Worm (Caenorhabditis elegans) whole organism, L4 larva: ENCODE measurements around the gene ZC317.6.

Experiments used
- F10B5.3 ChIP-seq: sonication (generic microtip); optimal IDR thresholded peaks from 2 replicates; lab custom pipeline; 2016; ENCODE audit warnings: mild to moderate bottlenecking, missing genetic modification characterization, missing compliant biosample characterization
- F37D6.2 ChIP-seq: sonication (generic microtip); optimal IDR thresholded peaks from 2 replicates; lab custom pipeline; 2016; ENCODE audit warnings: mild to moderate bottlenecking, missing genetic modification characterization, missing compliant biosample characterization
- F44E2.7 ChIP-seq: fragments of 200-800 bp; sonication (Bioruptor generic); IDR thresholded peaks from 2 replicates; pipeline ENCODE4 v2.1.2; 2022; ENCODE audit warnings: missing genetic modification characterization, missing compliant biosample characterization
- F49E8.2 ChIP-seq: sonication (generic microtip); optimal IDR thresholded peaks from 2 replicates; lab custom pipeline; 2016; ENCODE audit warnings: missing compliant biosample characterization, mild to moderate bottlenecking, missing genetic modification characterization, borderline replicate concordance
- T20F7.1 ChIP-seq: fragments of 200-800 bp; sonication (Bioruptor generic); optimal IDR thresholded peaks from 2 replicates; lab custom pipeline; 2018; ENCODE audit warnings: mild to moderate bottlenecking, missing genetic modification characterization, missing compliant biosample characterization
- T26A8.4 ChIP-seq: fragments of 200-800 bp; sonication (Bioruptor generic); IDR thresholded peaks from 2 replicates; pipeline ENCODE4 v1.3.6; 2022; ENCODE audit warnings: missing genetic modification characterization, missing compliant biosample characterization
- Y48G9A.11 ChIP-seq: fragments of 200-800 bp; sonication (Bioruptor generic); IDR thresholded peaks from 2 replicates; pipeline ENCODE4 v1.3.6; 2022; ENCODE audit warnings: missing genetic modification reagents, missing genetic modification characterization, missing compliant biosample characterization
- Y75B8A.6 ChIP-seq: fragments of 200-800 bp; sonication (Bioruptor generic); IDR thresholded peaks from 2 replicates; pipeline ENCODE4 v1.3.6; 2022; ENCODE audit warnings: missing genetic modification reagents, missing genetic modification characterization, missing compliant biosample characterization
- ama-1 ChIP-seq: fragments of 150-350 bp; optimal IDR thresholded peaks from 2 replicates; lab custom pipeline; 2014; ENCODE audit warnings: inconsistent platforms, mixed read lengths
- arid-1 ChIP-seq: fragments of 200-800 bp; sonication (Bioruptor generic); conservative IDR thresholded peaks from 2 replicates; pipeline ENCODE4 v1.3.6; 2022; ENCODE audit warnings: missing genetic modification reagents, missing genetic modification characterization, missing compliant biosample characterization
- attf-4 ChIP-seq: sonication (generic microtip); optimal IDR thresholded peaks from 3 replicates; lab custom pipeline; 2017; ENCODE audit warnings: missing biosample characterization, missing genetic modification characterization
- ceh-32 ChIP-seq: sonication (generic microtip); optimal IDR thresholded peaks from 2 replicates; lab custom pipeline; 2016; ENCODE audit warnings: mild to moderate bottlenecking, missing genetic modification characterization, missing compliant biosample characterization; ENCODE audit not compliant: poor library complexity
- ceh-62 ChIP-seq: sonication (generic microtip); optimal IDR thresholded peaks from 2 replicates; lab custom pipeline; 2017; ENCODE audit warnings: missing biosample characterization, missing genetic modification characterization
- ces-1 ChIP-seq: fragments of 150-350 bp; sonication (generic microtip); optimal IDR thresholded peaks from 4 replicates; lab custom pipeline; 2014; ENCODE audit warnings: missing biosample characterization, missing genetic modification reagents, missing genetic modification characterization
- ctbp-1 ChIP-seq: fragments of 200-800 bp; sonication (Bioruptor generic); IDR thresholded peaks from 2 replicates; pipeline ENCODE4 v1.3.6; 2022; ENCODE audit warnings: missing genetic modification reagents, missing genetic modification characterization, missing compliant biosample characterization
- daf-19 ChIP-seq: fragments of 200-800 bp; sonication (Bioruptor generic); conservative IDR thresholded peaks from 2 replicates; pipeline ENCODE4 v1.3.6; 2022; ENCODE audit warnings: missing genetic modification characterization, missing compliant biosample characterization
- dmd-6 ChIP-seq: fragments of 200-800 bp; sonication (Bioruptor generic); IDR thresholded peaks from 2 replicates; pipeline ENCODE4 v1.3.6; 2022; ENCODE audit warnings: missing genetic modification reagents, missing genetic modification characterization, missing compliant biosample characterization
- dmd-8 ChIP-seq: fragments of 200-800 bp; sonication (Bioruptor generic); IDR thresholded peaks from 2 replicates; pipeline ENCODE4 v1.3.6; 2022; ENCODE audit warnings: missing genetic modification characterization, missing compliant biosample characterization
- dpl-1 ChIP-seq: fragments of 150-350 bp; optimal IDR thresholded peaks from 2 replicates; lab custom pipeline; 2014; ENCODE audit warnings: missing biosample characterization, missing genetic modification reagents, missing genetic modification characterization
- egl-43 ChIP-seq: fragments of 200-800 bp; sonication (Bioruptor generic); IDR thresholded peaks from 2 replicates; pipeline ENCODE4 v1.3.6; 2022; ENCODE audit warnings: missing genetic modification reagents, missing genetic modification characterization, missing compliant biosample characterization
- gei-8 ChIP-seq: fragments of 200-800 bp; sonication (Bioruptor generic); optimal IDR thresholded peaks from 2 replicates; lab custom pipeline; 2018; ENCODE audit warnings: mild to moderate bottlenecking, missing genetic modification characterization, missing compliant biosample characterization
- hif-1 ChIP-seq, 2 experiments: sonication (generic microtip); optimal IDR thresholded peaks; 2 replicates each; lab custom pipeline; 2016 to 2017; ENCODE audit warnings: missing compliant biosample characterization in 2 of 2, missing genetic modification characterization in 2 of 2, missing genetic modification reagents in 2 of 2, missing genotype in 2 of 2, mild to moderate bottlenecking in 1 of 2
- hmg-1.1 ChIP-seq: fragments of 200-800 bp; sonication (Bioruptor generic); IDR thresholded peaks from 2 replicates; pipeline ENCODE4 v1.3.6; 2022; ENCODE audit warnings: missing genetic modification reagents, missing genetic modification characterization, missing compliant biosample characterization
- lim-7 ChIP-seq: fragments of 200-800 bp; sonication (Bioruptor generic); IDR thresholded peaks from 2 replicates; pipeline ENCODE4 v1.3.6; 2022; ENCODE audit warnings: missing genetic modification characterization, missing compliant biosample characterization
- lin-1 ChIP-seq: fragments of 200-800 bp; sonication (Bioruptor generic); IDR thresholded peaks from 2 replicates; pipeline ENCODE4 v1.3.6; 2022; ENCODE audit warnings: missing genetic modification reagents, missing genetic modification characterization, missing compliant biosample characterization
- lin-13 ChIP-seq: fragments of 150-350 bp; optimal IDR thresholded peaks from 2 replicates; lab custom pipeline; 2014; ENCODE audit warnings: missing biosample characterization, missing genetic modification reagents, missing genetic modification characterization
- lin-29 ChIP-seq: fragments of 200-800 bp; sonication (Bioruptor generic); IDR thresholded peaks from 2 replicates; pipeline ENCODE4 v1.3.6; 2022; ENCODE audit warnings: missing genetic modification reagents, missing genetic modification characterization, missing compliant biosample characterization
- lin-38 ChIP-seq: fragments of 200-800 bp; sonication (Bioruptor generic); IDR thresholded peaks from 2 replicates; pipeline ENCODE4 v1.3.6; 2022; ENCODE audit warnings: missing genetic modification reagents, missing genetic modification characterization, missing compliant biosample characterization
- mep-1 ChIP-seq: fragments of 150-350 bp; sonication (generic microtip); optimal IDR thresholded peaks from 3 replicates; lab custom pipeline; 2014; ENCODE audit warnings: missing biosample characterization, missing genetic modification characterization
- mes-2 ChIP-seq: sonication (generic microtip); optimal IDR thresholded peaks from 2 replicates; lab custom pipeline; 2016; ENCODE audit warnings: missing genotype, mild to moderate bottlenecking, missing genetic modification characterization, missing compliant biosample characterization; ENCODE audit not compliant: poor library complexity, severe bottlenecking
- mxl-2 ChIP-seq: fragments of 200-800 bp; sonication (Bioruptor generic); conservative IDR thresholded peaks from 2 replicates; pipeline ENCODE4 v1.3.6; 2022; ENCODE audit warnings: missing genetic modification reagents, missing genetic modification characterization, missing compliant biosample characterization
- nhr-10 ChIP-seq: fragments of 150-350 bp; optimal IDR thresholded peaks from 2 replicates; lab custom pipeline; 2014; ENCODE audit warnings: missing biosample characterization, missing genetic modification characterization
- nhr-102 ChIP-seq: sonication (generic microtip); optimal IDR thresholded peaks from 2 replicates; lab custom pipeline; 2016; ENCODE audit warnings: mild to moderate bottlenecking, missing genetic modification characterization, moderate library complexity, missing compliant biosample characterization
- nhr-11 ChIP-seq: fragments of 150-350 bp; optimal IDR thresholded peaks from 2 replicates; lab custom pipeline; 2014; ENCODE audit warnings: missing biosample characterization, missing genetic modification characterization
- nhr-237 ChIP-seq: sonication (generic microtip); optimal IDR thresholded peaks from 2 replicates; lab custom pipeline; 2017; ENCODE audit warnings: missing biosample characterization, missing genetic modification characterization
- nhr-25 ChIP-seq: sonication (generic microtip); optimal IDR thresholded peaks from 2 replicates; lab custom pipeline; 2017; ENCODE audit warnings: missing genetic modification characterization, mild to moderate bottlenecking, missing compliant biosample characterization, antibody characterized with exemption, moderate library complexity, borderline replicate concordance; ENCODE audit not compliant: insufficient read depth
- nhr-41 ChIP-seq: fragments of 200-800 bp; sonication (Bioruptor generic); IDR thresholded peaks from 2 replicates; pipeline ENCODE4 v1.3.6; 2022; ENCODE audit warnings: missing genetic modification reagents, missing genetic modification characterization, missing compliant biosample characterization
- nhr-42 ChIP-seq: fragments of 200-800 bp; sonication (Bioruptor generic); IDR thresholded peaks from 2 replicates; pipeline ENCODE4 v1.3.6; 2022; ENCODE audit warnings: missing genetic modification characterization, missing compliant biosample characterization
- nhr-48 ChIP-seq: sonication (generic microtip); optimal IDR thresholded peaks from 2 replicates; lab custom pipeline; 2016; ENCODE audit warnings: mild to moderate bottlenecking, missing genetic modification characterization, missing compliant biosample characterization
- nhr-76 ChIP-seq: fragments of 150-350 bp; optimal IDR thresholded peaks from 2 replicates; lab custom pipeline; 2014; ENCODE audit warnings: missing biosample characterization, missing genetic modification characterization
- saeg-2 ChIP-seq: fragments of 200-800 bp; sonication (Bioruptor generic); IDR thresholded peaks from 2 replicates; pipeline ENCODE4 v1.3.6; 2022; ENCODE audit warnings: missing genetic modification reagents, missing genetic modification characterization, missing compliant biosample characterization
- skn-1 ChIP-seq: fragments of 150-350 bp; optimal IDR thresholded peaks from 2 replicates; lab custom pipeline; 2014; ENCODE audit warnings: missing biosample characterization, missing genetic modification characterization
- snpc-1.2 ChIP-seq: fragments of 200-800 bp; sonication (Bioruptor generic); IDR thresholded peaks from 2 replicates; pipeline ENCODE4 v1.3.6; 2022; ENCODE audit warnings: missing genetic modification reagents, missing genetic modification characterization, missing compliant biosample characterization
- unc-130 ChIP-seq: sonication (generic microtip); optimal IDR thresholded peaks from 2 replicates; lab custom pipeline; 2016; ENCODE audit warnings: missing genetic modification reagents, missing genetic modification characterization, missing compliant biosample characterization
- unc-39 ChIP-seq: sonication (generic microtip); optimal IDR thresholded peaks from 2 replicates; lab custom pipeline; 2017; ENCODE audit warnings: missing biosample characterization, missing genetic modification characterization
- unc-62 ChIP-seq, 3 experiments: fragments of 150-350 bp in 1 of 3; sonication (generic microtip); optimal IDR thresholded peaks in 2 of 3; peaks in 1 of 3; 1 replicate in 1 of 3; 2 replicates in 2 of 3; lab custom pipeline; 2014 to 2017; ENCODE audit warnings: missing biosample characterization in 3 of 3, missing genetic modification characterization in 3 of 3, missing genetic modification reagents in 3 of 3, missing genotype in 1 of 3
- vab-7 ChIP-seq: fragments of 200-800 bp; sonication (Bioruptor generic); IDR thresholded peaks from 2 replicates; pipeline ENCODE4 v1.3.6; 2022; ENCODE audit warnings: missing genetic modification reagents, missing genetic modification characterization, missing compliant biosample characterization
- zfp-2 ChIP-seq: sonication (generic microtip); optimal IDR thresholded peaks from 2 replicates; lab custom pipeline; 2016; ENCODE audit warnings: mild to moderate bottlenecking, missing genetic modification characterization, missing compliant biosample characterization
- zfp-3 ChIP-seq: fragments of 200-800 bp; sonication (Bioruptor generic); conservative IDR thresholded peaks from 2 replicates; pipeline ENCODE4 v1.3.6; 2022; ENCODE audit warnings: missing genetic modification reagents, missing genetic modification characterization, missing compliant biosample characterization
- zip-2 ChIP-seq: fragments of 150-350 bp; optimal IDR thresholded peaks from 2 replicates; lab custom pipeline; 2014; ENCODE audit warnings: missing biosample characterization, missing genetic modification characterization
- ztf-11 ChIP-seq: fragments of 150-350 bp; optimal IDR thresholded peaks from 2 replicates; lab custom pipeline; 2014; ENCODE audit warnings: missing biosample characterization, missing genetic modification characterization

Gene ZC317.6

ce11 chrV:5512559-5512958, 44.2 kb upstream of the ZC317.6 start (continued):
- TF ChIP-seq T20F7.1 (GFP tag; lab: Kevin White, UChicago) (no peak), Y48G9A.11 (GFP tag; lab: Robert Waterston, UW) (no peak), ama-1 (no peak), ceh-32 (tag; lab: Kevin White, UChicago) (no peak), nhr-48 (tag; lab: Kevin White, UChicago) (peak; percentile 66), attf-4 (no peak), nhr-42 (no peak), dmd-6 (GFP tag; lab: Robert Waterston, UW) (peak; percentile 94), vab-7 (GFP tag; lab: Robert Waterston, UW) (no peak), nhr-25 (tag; lab: Kevin White, UChicago) (no peak), hmg-1.1 (GFP tag; lab: Robert Waterston, UW) (no peak), mes-2 (tag; lab: Kevin White, UChicago) (no peak), lin-1 (GFP tag; lab: Robert Waterston, UW) (peak; percentile 40; the same call in 1 of the 2 replicates), nhr-11 (tag; lab: Kevin White, UChicago) (no peak), F49E8.2 (tag; lab: Kevin White, UChicago) (no peak), snpc-1.2 (GFP tag; lab: Robert Waterston, UW) (no peak), gei-8 (GFP tag; lab: Kevin White, UChicago) (no peak), T26A8.4 (GFP tag; lab: Robert Waterston, UW) (no peak), zip-2 (no peak), hif-1 (tag; optimal IDR thresholded peaks at IDR 0.05; lab: Kevin White, UChicago) (no peak), nhr-10 (peak; percentile 13), egl-43 (no peak), nhr-76 (tag; lab: Kevin White, UChicago) (no peak), unc-62 (GFP tag; optimal IDR thresholded peaks at IDR 0.05 in 1 of 2; lab: Kevin White, UChicago) (peak in 1 of 2 experiments; percentile 87), unc-62 (tag; optimal IDR thresholded peaks at IDR 0.05; lab: Kevin White, UChicago) (no peak), lin-29 (no peak), dmd-8 (no peak), unc-39 (tag; lab: Kevin White, UChicago) (no peak), lim-7 (GFP tag; lab: Robert Waterston, UW) (no peak), zfp-2 (no peak), ctbp-1 (no peak), Y75B8A.6 (GFP tag; lab: Robert Waterston, UW) (0 out of 2 replicates have a peak, but pooled peaks have one; percentile 55), daf-19 (no peak), saeg-2 (no peak), mxl-2 (GFP tag; lab: Robert Waterston, UW) (no peak), lin-13 (GFP tag; lab: Kevin White, UChicago) (no peak), F37D6.2 (tag; lab: Kevin White, UChicago) (no peak), dpl-1 (GFP tag; lab: Kevin White, UChicago) (no peak), nhr-102 (no peak), skn-1 (tag; lab: Kevin White, UChicago) (no peak), ceh-62 (tag; lab: Kevin White, UChicago) (no peak), arid-1 (GFP tag; lab: Robert Waterston, UW) (no peak), ces-1 (no peak), ztf-11 (tag; lab: Kevin White, UChicago) (no peak), nhr-237 (tag; lab: Kevin White, UChicago) (no peak), lin-38 (GFP tag; lab: Robert Waterston, UW) (no peak), F44E2.7 (no peak), unc-130 (GFP tag; lab: Kevin White, UChicago) (no peak), zfp-3 (GFP tag; lab: Robert Waterston, UW) (no peak), mep-1 (tag; lab: Kevin White, UChicago) (no peak), F10B5.3 (tag; lab: Kevin White, UChicago) (no peak), nhr-41 (GFP tag; lab: Robert Waterston, UW) (peak; percentile 84; the same call in 1 of the 2 replicates)
